Worm (Caenorhabditis elegans): ENCODE data around the gene gst-26.

gst-26 gene

ce11 chrII:15189956-15190355 is 25.6 kb upstream of the gst-26 start:
- TF ChIP-seq lin-15B (tag; optimal IDR thresholded peaks at IDR 0.05) (no peak), ceh-16 (tag; optimal IDR thresholded peaks at IDR 0.05) (no peak), fkh-10 (GFP tag; optimal IDR thresholded peaks at IDR 0.05) (peak; percentile 11), pha-4 (tag; optimal IDR thresholded peaks at IDR 0.05) (peak; percentile 55), nhr-237 (tag; optimal IDR thresholded peaks at IDR 0.05) (no peak), nfya-1 (tag; optimal IDR thresholded peaks at IDR 0.05; ENCODE audit: insufficient read depth) (peak; percentile 43), skn-1 (tag; optimal IDR thresholded peaks at IDR 0.05) (peak; percentile 52), nhr-76 (tag; optimal IDR thresholded peaks at IDR 0.05) (no peak), hmg-11 (tag; optimal IDR thresholded peaks at IDR 0.05) (peak; percentile 72), lin-39 (tag; optimal IDR thresholded peaks at IDR 0.05) (peak; percentile 65), tbx-2 (tag; optimal IDR thresholded peaks at IDR 0.05) (no peak), egl-5 (tag; optimal IDR thresholded peaks at IDR 0.05) (no peak), nhr-25 (tag; optimal IDR thresholded peaks at IDR 0.05) (no peak), pqm-1 (tag; optimal IDR thresholded peaks at IDR 0.05) (no peak), nhr-12 (tag; optimal IDR thresholded peaks at IDR 0.05) (no peak), mdl-1 (tag; optimal IDR thresholded peaks at IDR 0.05) (no peak), elt-3 (tag; optimal IDR thresholded peaks at IDR 0.05) (no peak), daf-12 (tag; optimal IDR thresholded peaks at IDR 0.05) (no peak)

ce11 chrII:15185289-15185688 is 20.9 kb upstream of the gst-26 start, which contains the start of gene gst-35:
Gene gst-35 (minus strand): TSS chrII:15185389.
- no peak for TF ChIP-seq fkh-10 (GFP tag; optimal IDR thresholded peaks at IDR 0.05)

ce11 chrII:15183139-15183538 is 18.8 kb upstream of the gst-26 start, which contains the start of gene gst-34:
Gene gst-34 (minus strand): TSS chrII:15183239.
- TF ChIP-seq elt-2 (tag; optimal IDR thresholded peaks at IDR 0.05) (no peak), daf-12 (tag; optimal IDR thresholded peaks at IDR 0.05) (no peak), nhr-28 (tag; optimal IDR thresholded peaks at IDR 0.05) (no peak)

- no peak for TF ChIP-seq egl-27 (tag; optimal IDR thresholded peaks at IDR 0.05)
Measured at ce11 chrII:15178494-15178893, 14.1 kb upstream of the gst-26 start, which contains the start of gene gst-32. Gene gst-32 (minus strand): TSS chrII:15178594.

- TF ChIP-seq fkh-10 (GFP tag; optimal IDR thresholded peaks at IDR 0.05) (no peak), elt-3 (tag; optimal IDR thresholded peaks at IDR 0.05) (no peak), pqm-1 (tag; optimal IDR thresholded peaks at IDR 0.05) (no peak), mdl-1 (tag; optimal IDR thresholded peaks at IDR 0.05) (no peak), nhr-25 (tag; optimal IDR thresholded peaks at IDR 0.05) (no peak), nfya-1 (tag; optimal IDR thresholded peaks at IDR 0.05; ENCODE audit: insufficient read depth) (no peak), lin-39 (tag; optimal IDR thresholded peaks at IDR 0.05) (no peak), R02D3.7 (tag; optimal IDR thresholded peaks at IDR 0.05) (no peak), ZK546.5 (tag; optimal IDR thresholded peaks at IDR 0.05) (no peak), nhr-28 (tag; optimal IDR thresholded peaks at IDR 0.05) (no peak), ceh-28 (tag; optimal IDR thresholded peaks at IDR 0.05) (no peak), fkh-2 (tag; optimal IDR thresholded peaks at IDR 0.05) (no peak), fos-1 (tag; optimal IDR thresholded peaks at IDR 0.05) (no peak), ceh-16 (tag; optimal IDR thresholded peaks at IDR 0.05) (no peak), nhr-11 (tag; optimal IDR thresholded peaks at IDR 0.05) (no peak), ceh-82 (tag; optimal IDR thresholded peaks at IDR 0.05) (no peak), pha-4 (tag; optimal IDR thresholded peaks at IDR 0.05) (no peak), elt-1 (tag; optimal IDR thresholded peaks at IDR 0.05) (no peak), aly-2 (tag; optimal IDR thresholded peaks at IDR 0.05) (no peak)
Measured at ce11 chrII:15175643-15176042, 11.3 kb upstream of the gst-26 start, which contains the start of gene Y53F4B.36. Gene Y53F4B.36 (plus strand): TSS chrII:15175943.

ce11 chrII:15174915-15175548 is 10.7 kb upstream of the gst-26 start, which contains the start of gene gst-31:
Gene gst-31 (minus strand): TSS chrII:15174965.
- no peak for TF ChIP-seq nhr-23 (tag; optimal IDR thresholded peaks at IDR 0.05)
- no peak for TF ChIP-seq egl-5 (tag; optimal IDR thresholded peaks at IDR 0.05)
- no peak for TF ChIP-seq ZK546.5 (tag; optimal IDR thresholded peaks at IDR 0.05)
- TF ChIP-seq snpc-4 (tag; optimal IDR thresholded peaks at IDR 0.05), result no peak
- no peak for TF ChIP-seq nhr-237 (tag; optimal IDR thresholded peaks at IDR 0.05)
- no peak for TF ChIP-seq lin-39 (tag; optimal IDR thresholded peaks at IDR 0.05)
- TF ChIP-seq fos-1 (tag; optimal IDR thresholded peaks at IDR 0.05), result no peak
- no peak for TF ChIP-seq aly-2 (tag; optimal IDR thresholded peaks at IDR 0.05)
- TF ChIP-seq mdl-1 (tag; optimal IDR thresholded peaks at IDR 0.05), result no peak
- TF ChIP-seq unc-39 (tag; optimal IDR thresholded peaks at IDR 0.05), result no peak

All from whole organism, L3 larva.